Worm (Caenorhabditis elegans): ENCODE data around the gene lea-1.

ce11 chrV:10054872-10055271 lies 43.1 kb downstream of the lea-1 start, which contains the start of gene yif-1:
- TF ChIP-seq dao-5 (tag; optimal IDR thresholded peaks at IDR 0.05) (no peak), W03F9.2 (tag; optimal IDR thresholded peaks at IDR 0.05) (no peak)
